Worm (Caenorhabditis elegans) whole organism, L4 larva: ENCODE measurements around the gene T28A8.5.

Experiments
- F26F4.8 ChIP-seq: fragments of 200-800 bp; sonication (Bioruptor generic); conservative IDR thresholded peaks from 2 replicates; pipeline ENCODE4 v1.3.6; 2022; ENCODE audit warnings: missing genetic modification characterization, missing compliant biosample characterization
- F37D6.2 ChIP-seq: sonication (generic microtip); optimal IDR thresholded peaks from 2 replicates; lab custom pipeline; 2016; ENCODE audit warnings: mild to moderate bottlenecking, missing genetic modification characterization, missing compliant biosample characterization
- T20F7.1 ChIP-seq: fragments of 200-800 bp; sonication (Bioruptor generic); optimal IDR thresholded peaks from 2 replicates; lab custom pipeline; 2018; ENCODE audit warnings: mild to moderate bottlenecking, missing genetic modification characterization, missing compliant biosample characterization
- Y5F2A.4 ChIP-seq: fragments of 200-800 bp; sonication (Bioruptor generic); optimal IDR thresholded peaks from 2 replicates; lab custom pipeline; 2018; ENCODE audit warnings: mild to moderate bottlenecking, missing genetic modification characterization, missing compliant biosample characterization
- aha-1 ChIP-seq: fragments of 150-350 bp; peaks from one replicate; lab custom pipeline; 2014; ENCODE audit warnings: missing biosample characterization, missing genetic modification characterization
- ama-1 ChIP-seq: fragments of 150-350 bp; optimal IDR thresholded peaks from 2 replicates; lab custom pipeline; 2014; ENCODE audit warnings: inconsistent platforms, mixed read lengths
- arid-1 ChIP-seq: fragments of 200-800 bp; sonication (Bioruptor generic); conservative IDR thresholded peaks from 2 replicates; pipeline ENCODE4 v1.3.6; 2022; ENCODE audit warnings: missing genetic modification reagents, missing genetic modification characterization, missing compliant biosample characterization
- daf-16 ChIP-seq, 3 experiments: sonication (generic microtip); optimal IDR thresholded peaks; 2 replicates each; lab custom pipeline; 2016 to 2017; ENCODE audit warnings: missing genetic modification characterization in 3 of 3, missing genetic modification reagents in 3 of 3, mild to moderate bottlenecking in 2 of 3, missing compliant biosample characterization in 2 of 3, missing biosample characterization in 1 of 3, moderate library complexity in 1 of 3
- egl-27 ChIP-seq: sonication (generic microtip); optimal IDR thresholded peaks from 3 replicates; lab custom pipeline; 2017; ENCODE audit warnings: missing biosample characterization, missing genetic modification reagents, missing genetic modification characterization
- egl-43 ChIP-seq: fragments of 200-800 bp; sonication (Bioruptor generic); IDR thresholded peaks from 2 replicates; pipeline ENCODE4 v1.3.6; 2022; ENCODE audit warnings: missing genetic modification reagents, missing genetic modification characterization, missing compliant biosample characterization
- fos-1 ChIP-seq: fragments of 150-350 bp; optimal IDR thresholded peaks from 2 replicates; lab custom pipeline; 2014; ENCODE audit warnings: missing biosample characterization, missing genetic modification characterization
- gei-8 ChIP-seq: fragments of 200-800 bp; sonication (Bioruptor generic); optimal IDR thresholded peaks from 2 replicates; lab custom pipeline; 2018; ENCODE audit warnings: mild to moderate bottlenecking, missing genetic modification characterization, missing compliant biosample characterization
- lim-7 ChIP-seq: fragments of 200-800 bp; sonication (Bioruptor generic); IDR thresholded peaks from 2 replicates; pipeline ENCODE4 v1.3.6; 2022; ENCODE audit warnings: missing genetic modification characterization, missing compliant biosample characterization
- madf-5 ChIP-seq, 2 experiments: fragments of 200-800 bp; sonication (Bioruptor generic); IDR thresholded peaks; 2 replicates each; pipeline ENCODE4 v1.3.6; 2022; ENCODE audit warnings: missing compliant biosample characterization in 2 of 2, missing genetic modification characterization in 2 of 2
- mxl-2 ChIP-seq: fragments of 200-800 bp; sonication (Bioruptor generic); conservative IDR thresholded peaks from 2 replicates; pipeline ENCODE4 v1.3.6; 2022; ENCODE audit warnings: missing genetic modification reagents, missing genetic modification characterization, missing compliant biosample characterization
- mxl-3 ChIP-seq: fragments of 200-800 bp; sonication (Bioruptor generic); optimal IDR thresholded peaks from 2 replicates; lab custom pipeline; 2018; ENCODE audit warnings: mild to moderate bottlenecking, missing genetic modification characterization, missing compliant biosample characterization
- nhr-111 ChIP-seq: fragments of 200-800 bp; sonication (Bioruptor generic); optimal IDR thresholded peaks from 2 replicates; lab custom pipeline; 2018; ENCODE audit warnings: mild to moderate bottlenecking, missing genetic modification characterization, missing compliant biosample characterization
- nhr-237 ChIP-seq: sonication (generic microtip); optimal IDR thresholded peaks from 2 replicates; lab custom pipeline; 2017; ENCODE audit warnings: missing biosample characterization, missing genetic modification characterization
- nhr-28 ChIP-seq: fragments of 150-350 bp; optimal IDR thresholded peaks from 2 replicates; lab custom pipeline; 2014; ENCODE audit warnings: missing biosample characterization, missing genetic modification characterization
- nhr-42 ChIP-seq: fragments of 200-800 bp; sonication (Bioruptor generic); IDR thresholded peaks from 2 replicates; pipeline ENCODE4 v1.3.6; 2022; ENCODE audit warnings: missing genetic modification characterization, missing compliant biosample characterization
- nhr-48 ChIP-seq: sonication (generic microtip); optimal IDR thresholded peaks from 2 replicates; lab custom pipeline; 2016; ENCODE audit warnings: mild to moderate bottlenecking, missing genetic modification characterization, missing compliant biosample characterization
- pqm-1 ChIP-seq: sonication (generic microtip); optimal IDR thresholded peaks from 2 replicates; lab custom pipeline; 2017; ENCODE audit warnings: missing biosample characterization, missing genetic modification characterization
- saeg-2 ChIP-seq: fragments of 200-800 bp; sonication (Bioruptor generic); IDR thresholded peaks from 2 replicates; pipeline ENCODE4 v1.3.6; 2022; ENCODE audit warnings: missing genetic modification reagents, missing genetic modification characterization, missing compliant biosample characterization
- sdz-12 ChIP-seq: fragments of 200-800 bp; sonication (Bioruptor generic); optimal IDR thresholded peaks from 2 replicates; lab custom pipeline; 2018; ENCODE audit warnings: mild to moderate bottlenecking, missing genetic modification characterization, missing compliant biosample characterization
- tag-97 ChIP-seq: fragments of 200-800 bp; sonication (Bioruptor generic); IDR thresholded peaks from 2 replicates; pipeline ENCODE4 v1.3.6; 2022; ENCODE audit warnings: missing genetic modification characterization, missing compliant biosample characterization
- tra-1 ChIP-seq: fragments of 200-800 bp; sonication (Bioruptor generic); IDR thresholded peaks from 2 replicates; pipeline ENCODE4 v1.3.6; 2022; ENCODE audit warnings: missing genetic modification reagents, missing genetic modification characterization, missing compliant biosample characterization
- unc-62 ChIP-seq, 3 experiments: fragments of 150-350 bp in 1 of 3; sonication (generic microtip); optimal IDR thresholded peaks in 2 of 3; peaks in 1 of 3; 1 replicate in 1 of 3; 2 replicates in 2 of 3; lab custom pipeline; 2014 to 2017; ENCODE audit warnings: missing biosample characterization in 3 of 3, missing genetic modification characterization in 3 of 3, missing genetic modification reagents in 3 of 3, missing genotype in 1 of 3
- vab-7 ChIP-seq: fragments of 200-800 bp; sonication (Bioruptor generic); IDR thresholded peaks from 2 replicates; pipeline ENCODE4 v1.3.6; 2022; ENCODE audit warnings: missing genetic modification reagents, missing genetic modification characterization, missing compliant biosample characterization
- zfp-2 ChIP-seq: sonication (generic microtip); optimal IDR thresholded peaks from 2 replicates; lab custom pipeline; 2016; ENCODE audit warnings: mild to moderate bottlenecking, missing genetic modification characterization, missing compliant biosample characterization
- ztf-7 ChIP-seq: fragments of 150-350 bp; optimal IDR thresholded peaks from 2 replicates; lab custom pipeline; 2014; ENCODE audit warnings: missing biosample characterization, missing genetic modification characterization

Gene T28A8.5

ce11 chrIII:13465918-13466592 is 35.4 kb upstream of the T28A8.5 start, which contains the start of gene cdk-5 (continued):
- TF ChIP-seq unc-62 (GFP tag; optimal IDR thresholded peaks at IDR 0.05 in 1 of 2; lab: Kevin White, UChicago), result peak in 1 of 2 experiments; percentile 91
- no peak for TF ChIP-seq unc-62 (tag; optimal IDR thresholded peaks at IDR 0.05; lab: Kevin White, UChicago)
- TF ChIP-seq arid-1 (GFP tag; lab: Robert Waterston, UW), result 0 out of 2 replicates have a peak, but pooled peaks have one; percentile 39
- TF ChIP-seq T20F7.1 (GFP tag; lab: Kevin White, UChicago), result no peak
- peak; percentile 59 for TF ChIP-seq nhr-48
- TF ChIP-seq sdz-12, result no peak
- TF ChIP-seq gei-8 (GFP tag; lab: Kevin White, UChicago), result no peak
- no peak for TF ChIP-seq F26F4.8 (GFP tag; lab: Robert Waterston, UW)
- peak in 1 of 2 experiments; percentile 51 for TF ChIP-seq daf-16 (GFP tag; optimal IDR thresholded peaks at IDR 0.05; lab: Kevin White, UChicago)
- TF ChIP-seq daf-16 (tag; optimal IDR thresholded peaks at IDR 0.05; lab: Kevin White, UChicago), result peak; percentile 13

DNA sequence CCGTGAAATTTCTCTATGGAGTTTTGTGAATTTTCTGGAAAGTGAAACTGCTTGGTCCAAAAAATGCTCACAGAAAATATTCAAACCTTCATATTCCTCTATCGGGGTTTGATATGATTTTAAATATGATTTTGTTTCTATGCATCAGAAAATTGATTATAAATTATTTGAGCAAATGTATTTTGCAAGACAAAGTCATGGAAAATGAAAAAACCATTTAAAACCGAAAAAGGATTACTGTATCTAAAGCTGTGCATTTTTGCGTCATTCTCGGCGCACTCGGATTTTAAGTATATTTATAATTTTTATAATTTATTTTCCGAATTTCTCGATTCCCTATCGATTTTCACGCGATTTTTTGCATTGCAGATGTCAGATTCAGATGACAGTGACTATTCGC is 29.9 kb upstream of the T28A8.5 start, which contains the start of gene pssy-2:
TSS of gene pssy-2 (plus strand) at position 301 of the 400 bp plus-strand sequence.
- TF ChIP-seq nhr-28 (tag; lab: Kevin White, UChicago), result no peak
- no peak for TF ChIP-seq egl-43
- no peak for TF ChIP-seq tra-1 (GFP tag; lab: Robert Waterston, UW)
- no peak for TF ChIP-seq mxl-3 (GFP tag; lab: Kevin White, UChicago)
- no peak for TF ChIP-seq lim-7 (GFP tag; lab: Robert Waterston, UW)
- no peak for TF ChIP-seq nhr-42
- TF ChIP-seq mxl-2, result no peak
- no peak for TF ChIP-seq nhr-111
- no peak for TF ChIP-seq madf-5 (GFP tag; IDR thresholded peaks at IDR 0.05; lab: Robert Waterston, UW)
- no peak for TF ChIP-seq zfp-2 (tag; lab: Kevin White, UChicago)
- no peak for TF ChIP-seq T20F7.1 (GFP tag; lab: Kevin White, UChicago)
- no peak for TF ChIP-seq Y5F2A.4 (GFP tag; lab: Kevin White, UChicago)
- no peak for TF ChIP-seq saeg-2 (GFP tag; lab: Robert Waterston, UW)
- no peak for TF ChIP-seq gei-8 (GFP tag; lab: Kevin White, UChicago)
- TF ChIP-seq tag-97, result no peak
- TF ChIP-seq vab-7 (GFP tag; lab: Robert Waterston, UW), result no peak
- no peak for TF ChIP-seq fos-1 (tag; lab: Kevin White, UChicago)
- no peak for TF ChIP-seq ama-1 (lab: Kevin White, UChicago)
- TF ChIP-seq pqm-1 (tag; lab: Kevin White, UChicago), result no peak
- TF ChIP-seq egl-27, result no peak

DNA sequence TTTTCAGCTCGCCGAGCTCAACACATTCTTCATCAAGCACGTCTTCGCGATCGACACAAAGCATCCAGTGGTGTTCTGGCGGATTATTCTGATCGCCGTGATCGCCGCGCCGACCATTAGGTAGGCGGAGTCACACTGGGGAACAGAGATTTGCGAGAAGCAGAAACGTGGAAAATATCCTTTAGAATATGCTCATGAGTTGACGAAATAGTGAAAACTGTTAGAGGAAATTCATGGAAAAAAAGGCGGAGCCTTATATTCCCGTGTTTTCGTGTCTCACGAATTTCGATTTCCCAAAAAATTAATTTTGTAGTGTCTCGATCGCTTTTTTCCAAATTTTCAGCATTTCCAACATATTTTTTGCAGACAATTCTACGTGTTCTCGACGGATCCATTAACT is 26.9 kb upstream of the T28A8.5 start:
- TF ChIP-seq ama-1 (lab: Kevin White, UChicago) (no peak), ztf-7 (tag; lab: Kevin White, UChicago) (no peak), vab-7 (GFP tag; lab: Robert Waterston, UW) (no peak), F37D6.2 (no peak), nhr-237 (tag; lab: Kevin White, UChicago) (no peak)

ce11 chrIII:13476682-13477081 is 24.7 kb upstream of the T28A8.5 start, which contains the start of gene T27E9.6:
Gene T27E9.6 (minus strand): TSS chrIII:13476782.
- TF ChIP-seq ama-1 (lab: Kevin White, UChicago) (no peak), aha-1 (tag; lab: Kevin White, UChicago) (peak; percentile 43)

ce11 chrIII:13484024-13484423 is 17.4 kb upstream of the T28A8.5 start, which contains the start of gene acc-4:
Gene acc-4 (minus strand): TSS chrIII:13484124.
- TF ChIP-seq zfp-2 (tag; lab: Kevin White, UChicago), result no peak
